Fruit fly (Drosophila melanogaster) Kc167 (cell line): Measurements from ENCODE around the gene Tsen34.

Experiments
- Myc ChIP-seq: fragments of >200 bp; optimal IDR thresholded peaks from 2 replicates; lab custom pipeline; 2017; ENCODE audit warnings: missing external identifiers
- Sin3A ChIP-seq: fragments of >200 bp; optimal IDR thresholded peaks from 2 replicates; lab custom pipeline; 2018; ENCODE audit warnings: missing external identifiers
- h ChIP-seq: fragments of >200 bp; optimal IDR thresholded peaks from 3 replicates; lab custom pipeline; 2018; ENCODE audit warnings: missing external identifiers
- insv ChIP-seq: fragments of >200 bp; optimal IDR thresholded peaks from 3 replicates; lab custom pipeline; 2018; ENCODE audit warnings: missing external identifiers
- ttk ChIP-seq: sonication (Bioruptor generic); optimal IDR thresholded peaks from 2 replicates; lab custom pipeline; 2017; ENCODE audit warnings: missing external identifiers

DNA sequence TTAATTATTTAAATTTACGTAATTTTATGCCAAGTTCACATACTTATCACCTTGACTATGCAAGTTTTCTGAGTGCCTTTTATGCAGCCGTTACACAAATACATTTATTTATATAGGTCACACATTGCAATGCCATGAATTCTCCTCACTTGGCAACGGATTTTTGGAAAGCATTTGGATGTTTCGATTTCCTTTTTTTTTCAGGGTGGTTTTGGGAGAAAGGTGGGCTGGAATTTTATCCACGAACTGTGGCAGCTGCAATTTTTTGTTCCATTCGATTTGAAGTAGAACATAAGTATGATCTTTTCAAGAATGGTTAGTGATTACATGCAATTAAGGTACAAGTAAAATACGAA, 20.2 kb upstream of the Tsen34 start:
- no peak for TF ChIP-seq insv
- TF ChIP-seq ttk (lab: Kevin White, UChicago): no peak
- TF ChIP-seq Myc: no peak
- no peak for TF ChIP-seq h (lab: Kevin White, UChicago)
- no peak for TF ChIP-seq Sin3A (lab: Kevin White, UChicago)
